Worm (Caenorhabditis elegans): ENCODE results near the gene atx-2.

DNA sequence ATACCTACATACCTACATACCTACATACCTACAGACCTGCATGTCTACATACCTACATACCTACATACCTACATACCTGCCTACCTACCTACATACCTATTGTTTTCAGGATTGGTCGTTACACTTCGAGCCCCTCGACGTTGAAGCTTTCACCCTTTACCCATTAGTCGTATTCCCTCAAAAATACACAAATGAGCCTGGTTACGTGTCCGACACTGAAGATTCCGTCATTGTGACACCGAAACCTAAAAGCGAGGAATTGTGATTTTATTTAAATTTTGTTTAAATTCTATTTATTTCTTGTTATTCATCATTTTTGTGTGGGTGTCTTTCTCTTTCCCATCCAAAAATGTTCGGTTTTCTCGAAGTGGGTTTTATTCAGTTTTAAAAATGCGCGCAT, 18.0 kb downstream of the atx-2 start, which contains the start of gene D2045.7:
- TF ChIP-seq fkh-10 (GFP tag; optimal IDR thresholded peaks at IDR 0.05) (no peak), pha-4 (GFP tag; IDR thresholded peaks at IDR 0.05) (no peak), pha-4 (tag; optimal IDR thresholded peaks at IDR 0.05) (no peak)
